Worm (Caenorhabditis elegans): Measurements from ENCODE around the gene spe-29.

- TF ChIP-seq him-1 (tag; optimal IDR thresholded peaks at IDR 0.05) (no peak), dao-5 (tag; optimal IDR thresholded peaks at IDR 0.05) (no peak), W03F9.2 (tag; optimal IDR thresholded peaks at IDR 0.05) (no peak)
Measured at ce11 chrIV:9974392-9974791, 40.7 kb downstream of the spe-29 start, which contains the start of gene C47E12.9.

Data from whole organism, L4/young adult.